Fruit fly (Drosophila melanogaster) whole organism, embryonic: ENCODE results near the gene CG11596.

Experiments used
- Aef1 ChIP-seq: fragments of 200-800 bp; sonication (Bioruptor generic); IDR thresholded peaks from 3 replicates; pipeline ENCODE4 v1.3.6; 2022; ENCODE audit warnings: missing biosample characterization, missing genetic modification characterization
- Atf6 ChIP-seq: fragments of 200-800 bp; sonication (Bioruptor generic); IDR thresholded peaks from 2 replicates; pipeline ENCODE4 v1.3.6; 2022; ENCODE audit warnings: missing biosample characterization, missing genetic modification characterization
- CG10321 ChIP-seq: fragments of 200-800 bp; sonication (Bioruptor generic); IDR thresholded peaks from 2 replicates; pipeline ENCODE4 v1.3.6; 2022; ENCODE audit warnings: missing biosample characterization, missing genetic modification characterization
- CG10565 ChIP-seq: fragments of 200-800 bp; sonication (Bioruptor generic); optimal IDR thresholded peaks from 3 replicates; lab custom pipeline; 2016; ENCODE audit warnings: missing biosample characterization, mild to moderate bottlenecking, missing genetic modification characterization
- CG11085 ChIP-seq: fragments of 200-800 bp; sonication (Bioruptor generic); IDR thresholded peaks from 2 replicates; pipeline ENCODE4 v1.3.6; 2022; ENCODE audit warnings: missing biosample characterization, missing genetic modification characterization
- CG12155 ChIP-seq: fragments of 200-800 bp; sonication (Bioruptor generic); optimal IDR thresholded peaks from 3 replicates; lab custom pipeline; 2016; ENCODE audit warnings: missing biosample characterization, missing genetic modification characterization
- CG13775 ChIP-seq: fragments of 200-800 bp; sonication (Bioruptor generic); optimal IDR thresholded peaks from 3 replicates; lab custom pipeline; 2017; ENCODE audit warnings: missing biosample characterization, mild to moderate bottlenecking, missing genetic modification characterization
- CG16863 ChIP-seq: fragments of 200-800 bp; sonication (Bioruptor generic); optimal IDR thresholded peaks from 3 replicates; lab custom pipeline; 2016; ENCODE audit warnings: missing biosample characterization, missing genetic modification characterization
- CG17359 ChIP-seq: fragments of 200-800 bp; sonication (Bioruptor generic); optimal IDR thresholded peaks from 3 replicates; lab custom pipeline; 2018; ENCODE audit warnings: missing biosample characterization, mild to moderate bottlenecking, missing genetic modification characterization, moderate library complexity
- CG17385 ChIP-seq: fragments of 200-800 bp; sonication (Bioruptor generic); optimal IDR thresholded peaks from 3 replicates; lab custom pipeline; 2018; ENCODE audit warnings: missing biosample characterization, mild to moderate bottlenecking, missing genetic modification characterization
- CG17912 ChIP-seq: fragments of 200-800 bp; sonication (Bioruptor generic); optimal IDR thresholded peaks from 2 replicates; lab custom pipeline; 2018; ENCODE audit warnings: missing biosample characterization, mild to moderate bottlenecking, missing genetic modification characterization
- CG30020 ChIP-seq: fragments of 200-800 bp; optimal IDR thresholded peaks from 2 replicates; lab custom pipeline; 2019; ENCODE audit warnings: missing biosample characterization, mild to moderate bottlenecking, missing genetic modification characterization, moderate library complexity
- CG31224 ChIP-seq: fragments of 200-800 bp; sonication (Bioruptor generic); IDR thresholded peaks from 2 replicates; pipeline ENCODE4 v1.3.6; 2022; ENCODE audit warnings: missing biosample characterization, missing genetic modification characterization
- CG32772 ChIP-seq: fragments of 200-800 bp; sonication (Bioruptor generic); IDR thresholded peaks from 2 replicates; pipeline ENCODE4 v1.3.6; 2022; ENCODE audit warnings: missing biosample characterization, missing genetic modification characterization
- CG3281 ChIP-seq: fragments of 200-800 bp; sonication (Bioruptor generic); optimal IDR thresholded peaks from 3 replicates; lab custom pipeline; 2017; ENCODE audit warnings: missing biosample characterization, mild to moderate bottlenecking, missing genetic modification characterization
- CG3847 ChIP-seq: fragments of 200-800 bp; sonication (Bioruptor generic); IDR thresholded peaks from 2 replicates; pipeline ENCODE4 v1.3.6; 2022; ENCODE audit warnings: missing biosample characterization, missing genetic modification characterization
- CG4282 ChIP-seq: fragments of 200-800 bp; sonication (Bioruptor generic); optimal IDR thresholded peaks from 2 replicates; lab custom pipeline; 2016; ENCODE audit warnings: missing biosample characterization, missing genetic modification characterization
- CG6254 ChIP-seq: fragments of 200-800 bp; sonication (Bioruptor generic); optimal IDR thresholded peaks from 3 replicates; lab custom pipeline; 2017; ENCODE audit warnings: mild to moderate bottlenecking, missing biosample characterization, missing genetic modification reagents, missing genetic modification characterization
- CG6654 ChIP-seq: fragments of 200-800 bp; sonication (Bioruptor generic); optimal IDR thresholded peaks from 2 replicates; lab custom pipeline; 2017; ENCODE audit warnings: missing biosample characterization, mild to moderate bottlenecking, missing genetic modification characterization
- CG6791 ChIP-seq: fragments of 200-800 bp; sonication (Bioruptor generic); IDR thresholded peaks from 3 replicates; pipeline ENCODE4 v1.3.6; 2022; ENCODE audit warnings: missing biosample characterization, missing genetic modification characterization; ENCODE audit not compliant: partially characterized antibody
- CG7745 ChIP-seq: fragments of 200-800 bp; sonication (Bioruptor generic); optimal IDR thresholded peaks from 2 replicates; lab custom pipeline; 2018; ENCODE audit warnings: missing biosample characterization, mild to moderate bottlenecking, missing genetic modification characterization, moderate library complexity
- CG7987 ChIP-seq: fragments of 200-800 bp; sonication (Bioruptor generic); optimal IDR thresholded peaks from 2 replicates; lab custom pipeline; 2018; ENCODE audit warnings: missing biosample characterization, mild to moderate bottlenecking, missing genetic modification characterization, moderate library complexity
- CG8290 ChIP-seq, 3 experiments: fragments of 200-800 bp; sonication (Bioruptor generic); optimal IDR thresholded peaks; 2 replicates each; lab custom pipeline; 2016 to 2019; ENCODE audit warnings: missing biosample characterization in 3 of 3, missing genetic modification characterization in 3 of 3, mild to moderate bottlenecking in 2 of 3, moderate library complexity in 1 of 3
- CG9609 ChIP-seq: fragments of 200-800 bp; sonication (Bioruptor generic); optimal IDR thresholded peaks from 3 replicates; lab custom pipeline; 2016; ENCODE audit warnings: missing biosample characterization, missing genetic modification characterization
- Dip3 ChIP-seq: fragments of 200-800 bp; sonication (Bioruptor generic); optimal IDR thresholded peaks from 3 replicates; lab custom pipeline; 2016; ENCODE audit warnings: missing biosample characterization, missing genetic modification characterization
- HLH54F ChIP-seq: fragments of 200-800 bp; sonication (Bioruptor generic); optimal IDR thresholded peaks from 3 replicates; lab custom pipeline; 2016; ENCODE audit warnings: missing biosample characterization, missing genetic modification characterization
- Hey ChIP-seq: fragments of 200-800 bp; sonication (Bioruptor generic); optimal IDR thresholded peaks from 3 replicates; lab custom pipeline; 2018; ENCODE audit warnings: missing biosample characterization, mild to moderate bottlenecking, missing genetic modification characterization
- Hr51 ChIP-seq, 2 experiments: fragments of 200-800 bp; sonication (Bioruptor generic); optimal IDR thresholded peaks; 2 replicates in 1 of 2; 3 replicates in 1 of 2; lab custom pipeline; 2016 to 2018; ENCODE audit warnings: missing biosample characterization in 2 of 2, missing genetic modification characterization in 2 of 2, mild to moderate bottlenecking in 1 of 2, moderate library complexity in 1 of 2
- Kr ChIP-seq: fragments of 200-800 bp; sonication (Bioruptor generic); optimal IDR thresholded peaks from 2 replicates; lab custom pipeline; 2017; ENCODE audit warnings: missing biosample characterization, mild to moderate bottlenecking, missing genetic modification characterization
- Nf-YA ChIP-seq: fragments of 200-800 bp; sonication (Bioruptor generic); IDR thresholded peaks from 2 replicates; pipeline ENCODE4 v1.3.6; 2022; ENCODE audit warnings: missing biosample characterization, missing genetic modification characterization
- Ravus ChIP-seq: fragments of 200-800 bp; sonication (Bioruptor generic); IDR thresholded peaks from 2 replicates; pipeline ENCODE4 v1.3.6; 2022; ENCODE audit warnings: missing biosample characterization, missing genetic modification characterization
- Rfx ChIP-seq: fragments of 200-800 bp; sonication (Bioruptor generic); IDR thresholded peaks from 2 replicates; pipeline ENCODE4 v1.3.6; 2022; ENCODE audit warnings: missing biosample characterization, missing genetic modification characterization
- bcd ChIP-seq: fragments of 200-800 bp; sonication (Bioruptor generic); optimal IDR thresholded peaks from 2 replicates; lab custom pipeline; 2017; ENCODE audit warnings: missing biosample characterization, mild to moderate bottlenecking, missing genetic modification characterization
- cwo ChIP-seq: fragments of 200-800 bp; sonication (Bioruptor generic); optimal IDR thresholded peaks from 3 replicates; lab custom pipeline; 2017; ENCODE audit warnings: missing biosample characterization, missing genetic modification characterization, mild to moderate bottlenecking, moderate library complexity, missing genetic modification reagents
- dm ChIP-seq: fragments of 200-800 bp; sonication (Bioruptor generic); optimal IDR thresholded peaks from 3 replicates; lab custom pipeline; 2016; ENCODE audit warnings: missing biosample characterization, missing genetic modification characterization
- emc ChIP-seq: fragments of 200-800 bp; sonication (Bioruptor generic); optimal IDR thresholded peaks from 2 replicates; lab custom pipeline; 2016; ENCODE audit warnings: missing biosample characterization, missing genetic modification characterization
- fd3F ChIP-seq: fragments of 200-800 bp; sonication (Bioruptor generic); optimal IDR thresholded peaks from 2 replicates; lab custom pipeline; 2018; ENCODE audit warnings: missing biosample characterization, mild to moderate bottlenecking, missing genetic modification characterization, moderate library complexity
- gro ChIP-seq: fragments of 200-800 bp; sonication (Bioruptor generic); optimal IDR thresholded peaks from 2 replicates; lab custom pipeline; 2016; ENCODE audit warnings: missing biosample characterization, missing genetic modification characterization
- gsb ChIP-seq: fragments of 200-800 bp; sonication (Bioruptor generic); IDR thresholded peaks from 2 replicates; pipeline ENCODE4 v1.3.6; 2022; ENCODE audit warnings: missing biosample characterization, missing genetic modification characterization
- insv ChIP-seq, 2 experiments: fragments of 200-800 bp; sonication (Bioruptor generic); optimal IDR thresholded peaks; 3 replicates each; lab custom pipeline; 2016 to 2018; ENCODE audit warnings: missing biosample characterization in 2 of 2, missing genetic modification characterization in 2 of 2
- knrl ChIP-seq: fragments of 200-800 bp; sonication (Bioruptor generic); IDR thresholded peaks from 3 replicates; pipeline ENCODE4 v1.3.6; 2022; ENCODE audit warnings: missing biosample characterization, missing genetic modification characterization; ENCODE audit not compliant: partially characterized antibody
- mirr ChIP-seq: fragments of 200-800 bp; sonication (Bioruptor generic); optimal IDR thresholded peaks from 3 replicates; lab custom pipeline; 2018; ENCODE audit warnings: missing biosample characterization, mild to moderate bottlenecking, missing genetic modification characterization
- org-1 ChIP-seq: fragments of 200-800 bp; sonication (Bioruptor generic); optimal IDR thresholded peaks from 2 replicates; lab custom pipeline; 2017; ENCODE audit warnings: missing biosample characterization, missing genetic modification characterization
- pum ChIP-seq: fragments of 200-800 bp; sonication (Bioruptor generic); optimal IDR thresholded peaks from 2 replicates; lab custom pipeline; 2016; ENCODE audit warnings: missing biosample characterization, missing genetic modification characterization
- repo ChIP-seq: fragments of 200-800 bp; sonication (Bioruptor generic); optimal IDR thresholded peaks from 2 replicates; lab custom pipeline; 2016; ENCODE audit warnings: missing biosample characterization, missing genetic modification characterization
- shn ChIP-seq: fragments of 200-800 bp; sonication (Bioruptor generic); optimal IDR thresholded peaks from 3 replicates; lab custom pipeline; 2016; ENCODE audit warnings: missing biosample characterization, missing genetic modification characterization
- slp2 ChIP-seq: fragments of 200-800 bp; sonication (Bioruptor generic); optimal IDR thresholded peaks from 2 replicates; lab custom pipeline; 2016; ENCODE audit warnings: missing biosample characterization, missing genetic modification characterization
- sr ChIP-seq: fragments of 200-800 bp; sonication (Bioruptor generic); IDR thresholded peaks from 3 replicates; pipeline ENCODE4 v1.3.6; 2022; ENCODE audit warnings: missing biosample characterization, missing genetic modification characterization
- wor ChIP-seq: fragments of 200-800 bp; sonication (Bioruptor generic); IDR thresholded peaks from 2 replicates; pipeline ENCODE4 v1.3.6; 2022; ENCODE audit warnings: missing biosample characterization, missing genetic modification characterization
- zfh2 ChIP-seq: fragments of 200-800 bp; sonication (Bioruptor generic); optimal IDR thresholded peaks from 2 replicates; lab custom pipeline; 2016; ENCODE audit warnings: missing biosample characterization, missing genetic modification characterization

Gene CG11596

dm6 chrX:1880139-1880556 is 47.3 kb upstream of the CG11596 start, which contains the start of gene Coa8 (continued):
- TF ChIP-seq CG10565 (GFP tag; lab: Kevin White, UChicago): no peak
- no peak for TF ChIP-seq slp2 (GFP tag; lab: Kevin White, UChicago)
- peak; percentile 13 for TF ChIP-seq CG8290 (GFP tag; optimal IDR thresholded peaks at IDR 0.05; lab: Kevin White, UChicago)
- peak; percentile 62 to 77 for TF ChIP-seq CG8290 (tag; optimal IDR thresholded peaks at IDR 0.05; lab: Kevin White, UChicago)
- 0 out of 2 replicates have a peak, but pooled peaks have one; percentile 47 for TF ChIP-seq CG32772 (GFP tag; lab: Robert Waterston, UW)
- no peak for TF ChIP-seq CG30020
- TF ChIP-seq CG7745 (tag; lab: Kevin White, UChicago): no peak
- peak; percentile 32 for TF ChIP-seq mirr (GFP tag; lab: Kevin White, UChicago)
- no peak for TF ChIP-seq fd3F
- no peak for TF ChIP-seq CG10321
- TF ChIP-seq CG31224 (GFP tag; lab: Robert Waterston, UW): peak; percentile 87
- peak; percentile 55; the same call in 1 of the 2 replicates for TF ChIP-seq Atf6 (GFP tag; lab: Robert Waterston, UW)
- no peak for TF ChIP-seq CG17912 (GFP tag; lab: Kevin White, UChicago)
- no peak for TF ChIP-seq gsb (GFP tag; lab: Robert Waterston, UW)
- peak; percentile 46 for TF ChIP-seq pum (GFP tag; lab: Kevin White, UChicago)
- TF ChIP-seq emc (GFP tag; lab: Kevin White, UChicago): no peak
- TF ChIP-seq Ravus (GFP tag; lab: Robert Waterston, UW): no peak; the same call in 1 of the 2 replicates
- no peak for TF ChIP-seq wor (GFP tag; lab: Robert Waterston, UW)
- no peak for TF ChIP-seq Hey
- no peak for TF ChIP-seq CG16863
- 0 out of 2 replicates have a peak, but pooled peaks have one; percentile 14 for TF ChIP-seq CG11085
- no peak for TF ChIP-seq sr (GFP tag; lab: Robert Waterston, UW)
- peak; percentile 26; the same call in 2 of the 3 replicates for TF ChIP-seq Aef1 (GFP tag; lab: Robert Waterston, UW)
- peak; percentile 37 for TF ChIP-seq bcd (GFP tag; lab: Kevin White, UChicago)
- no peak for TF ChIP-seq cwo (GFP tag; lab: Kevin White, UChicago)
- peak; percentile 18 for TF ChIP-seq repo (GFP tag; lab: Kevin White, UChicago)
- no peak for TF ChIP-seq CG4282 (GFP tag; lab: Kevin White, UChicago)
- no peak for TF ChIP-seq CG6254 (GFP tag; lab: Kevin White, UChicago)
- TF ChIP-seq CG3281: peak; percentile 21
- no peak for TF ChIP-seq org-1 (GFP tag; lab: Kevin White, UChicago)
- TF ChIP-seq CG17385 (GFP tag; lab: Kevin White, UChicago): peak; percentile 31
- peak; percentile 12 for TF ChIP-seq CG17359
- no peak for TF ChIP-seq gro
- no peak for TF ChIP-seq CG7987 (GFP tag; lab: Kevin White, UChicago)
- peak; percentile 60 for TF ChIP-seq shn (GFP tag; lab: Kevin White, UChicago)
- peak; percentile 30; the same call in 1 of the 3 replicates for TF ChIP-seq CG6791 (GFP tag; lab: Robert Waterston, UW)
- peak; percentile 43 for TF ChIP-seq HLH54F (GFP tag; lab: Kevin White, UChicago)
- peak in 1 of 2 experiments; percentile 25 for TF ChIP-seq insv (GFP tag; optimal IDR thresholded peaks at IDR 0.05; lab: Kevin White, UChicago)
- no peak for TF ChIP-seq CG6654 (GFP tag; lab: Kevin White, UChicago)
- no peak for TF ChIP-seq CG13775
- peak; percentile 62 for TF ChIP-seq zfh2 (GFP tag; lab: Kevin White, UChicago)
- TF ChIP-seq CG3847 (GFP tag; lab: Robert Waterston, UW): peak; percentile 44
- peak; percentile 66 for TF ChIP-seq CG9609 (GFP tag; lab: Kevin White, UChicago)
- peak in 1 of 2 experiments; percentile 34 for TF ChIP-seq Hr51 (GFP tag; optimal IDR thresholded peaks at IDR 0.05; lab: Kevin White, UChicago)
- peak; percentile 77 for TF ChIP-seq Rfx (GFP tag; lab: Robert Waterston, UW)
- TF ChIP-seq Kr (GFP tag; lab: Kevin White, UChicago): no peak
- no peak for TF ChIP-seq dm (GFP tag; lab: Kevin White, UChicago)
- peak; percentile 11 for TF ChIP-seq CG12155 (GFP tag; lab: Kevin White, UChicago)
- no peak; the same call in 1 of the 2 replicates for TF ChIP-seq Nf-YA
- TF ChIP-seq knrl (GFP tag; lab: Robert Waterston, UW): peak; percentile 63; the same call in 2 of the 3 replicates
- TF ChIP-seq Dip3 (GFP tag; lab: Kevin White, UChicago): peak; percentile 33
